Worm (Caenorhabditis elegans) whole organism, L1 larva: Measurements from ENCODE around the gene F41B4.1.

Source experiments
- C04F5.9 ChIP-seq: sonication (generic microtip); optimal IDR thresholded peaks from 2 replicates; lab custom pipeline; 2016; ENCODE audit warnings: missing genetic modification characterization, missing compliant biosample characterization
- C16A3.4 ChIP-seq: fragments of 150-350 bp; optimal IDR thresholded peaks from 2 replicates; lab custom pipeline; 2014; ENCODE audit warnings: missing biosample characterization, missing genetic modification characterization
- aha-1 ChIP-seq: fragments of 150-350 bp; optimal IDR thresholded peaks from 2 replicates; lab custom pipeline; 2014; ENCODE audit warnings: missing biosample characterization, missing genetic modification characterization
- alr-1 ChIP-seq: fragments of 200-800 bp; sonication (Bioruptor generic); optimal IDR thresholded peaks from 2 replicates; lab custom pipeline; 2018; ENCODE audit warnings: borderline replicate concordance, mild to moderate bottlenecking, missing genetic modification characterization, missing compliant biosample characterization
- aly-2 ChIP-seq: fragments of 150-350 bp; optimal IDR thresholded peaks from 2 replicates; lab custom pipeline; 2014; ENCODE audit warnings: missing biosample characterization, missing genetic modification characterization
- ceh-82 ChIP-seq, 3 experiments: fragments of 150-350 bp in 1 of 3; sonication (generic microtip) in 2 of 3; optimal IDR thresholded peaks; 2 replicates each; lab custom pipeline; 2014 to 2017; ENCODE audit warnings: missing biosample characterization in 3 of 3, missing genetic modification characterization in 3 of 3
- ceh-90 ChIP-seq: sonication (generic microtip); optimal IDR thresholded peaks from 2 replicates; lab custom pipeline; 2016; ENCODE audit warnings: missing genetic modification characterization, missing compliant biosample characterization
- dpl-1 ChIP-seq, 3 experiments: fragments of 150-350 bp in 2 of 3; sonication (generic microtip) in 1 of 3; optimal IDR thresholded peaks; 2 replicates each; lab custom pipeline; 2014 to 2017; ENCODE audit warnings: missing biosample characterization in 3 of 3, missing genetic modification characterization in 3 of 3, missing genetic modification reagents in 3 of 3
- efl-1 ChIP-seq, 4 experiments: fragments of 150-350 bp; optimal IDR thresholded peaks in 3 of 4; peaks in 1 of 4; 1 replicate in 1 of 4; 2 replicates in 3 of 4; lab custom pipeline; 2014; ENCODE audit warnings: missing biosample characterization in 2 of 4, missing genetic modification characterization in 2 of 4, missing genetic modification reagents in 2 of 4
- efl-3 ChIP-seq: fragments of 200-800 bp; sonication (Bioruptor generic); optimal IDR thresholded peaks from 2 replicates; lab custom pipeline; 2018; ENCODE audit warnings: mild to moderate bottlenecking, missing genetic modification characterization, missing compliant biosample characterization
- egl-27 ChIP-seq, 2 experiments: fragments of 150-350 bp in 1 of 2; sonication (generic microtip); optimal IDR thresholded peaks; 3 replicates each; lab custom pipeline; 2017 to 2018; ENCODE audit warnings: missing biosample characterization in 2 of 2, missing genetic modification characterization in 2 of 2, missing genetic modification reagents in 2 of 2
- elt-2 ChIP-seq: sonication (generic microtip); optimal IDR thresholded peaks from 2 replicates; lab custom pipeline; 2016; ENCODE audit warnings: missing genetic modification characterization, mild to moderate bottlenecking, inconsistent platforms, missing compliant biosample characterization, missing genetic modification reagents
- fkh-8 ChIP-seq: sonication (generic microtip); optimal IDR thresholded peaks from 2 replicates; lab custom pipeline; 2016; ENCODE audit warnings: mild to moderate bottlenecking, missing genetic modification characterization, missing compliant biosample characterization
- hlh-4 ChIP-seq: sonication (generic microtip); optimal IDR thresholded peaks from 2 replicates; lab custom pipeline; 2016; ENCODE audit warnings: mild to moderate bottlenecking, missing genetic modification characterization, missing compliant biosample characterization
- lin-13 ChIP-seq: fragments of 150-350 bp; optimal IDR thresholded peaks from 2 replicates; lab custom pipeline; 2014; ENCODE audit warnings: missing biosample characterization, missing genetic modification reagents, missing genetic modification characterization
- lin-15B ChIP-seq: fragments of 150-350 bp; sonication (generic microtip); optimal IDR thresholded peaks from 3 replicates; lab custom pipeline; 2014; ENCODE audit warnings: missing biosample characterization, missing genetic modification characterization
- lin-35 ChIP-seq, 2 experiments: fragments of 150-350 bp; optimal IDR thresholded peaks; 2 replicates each; lab custom pipeline; 2014; ENCODE audit warnings: missing biosample characterization in 2 of 2, missing genetic modification characterization in 2 of 2, missing genetic modification reagents in 2 of 2
- lsy-2 ChIP-seq, 2 experiments: fragments of 150-350 bp; optimal IDR thresholded peaks; 2 replicates each; lab custom pipeline; 2014; ENCODE audit warnings: missing biosample characterization in 2 of 2, missing genetic modification characterization in 2 of 2
- mdl-1 ChIP-seq, 2 experiments: fragments of 150-350 bp; optimal IDR thresholded peaks; 2 replicates each; lab custom pipeline; 2014 to 2017; ENCODE audit warnings: missing biosample characterization in 2 of 2, missing genetic modification characterization in 2 of 2, inconsistent platforms in 1 of 2
- mef-2 ChIP-seq: fragments of 150-350 bp; optimal IDR thresholded peaks from 2 replicates; lab custom pipeline; 2014; ENCODE audit warnings: missing biosample characterization, missing genetic modification characterization
- mep-1 ChIP-seq: fragments of 150-350 bp; optimal IDR thresholded peaks from 2 replicates; lab custom pipeline; 2014; ENCODE audit warnings: missing biosample characterization, missing genetic modification characterization
- nhr-11 ChIP-seq: fragments of 150-350 bp; optimal IDR thresholded peaks from 2 replicates; lab custom pipeline; 2014; ENCODE audit warnings: missing biosample characterization, missing genetic modification characterization
- nhr-19 ChIP-seq: fragments of 200-800 bp; sonication (Bioruptor generic); conservative IDR thresholded peaks from 2 replicates; pipeline ENCODE4 v1.3.6; 2022; ENCODE audit warnings: missing genetic modification characterization, missing compliant biosample characterization
- nhr-20 ChIP-seq: sonication (generic microtip); optimal IDR thresholded peaks from 2 replicates; lab custom pipeline; 2016; ENCODE audit warnings: mild to moderate bottlenecking, missing genetic modification characterization, missing compliant biosample characterization
- nhr-237 ChIP-seq: fragments of 150-350 bp; optimal IDR thresholded peaks from 2 replicates; lab custom pipeline; 2014; ENCODE audit warnings: missing biosample characterization, missing genetic modification characterization
- nhr-71 ChIP-seq: sonication (generic microtip); optimal IDR thresholded peaks from 2 replicates; lab custom pipeline; 2016; ENCODE audit warnings: mild to moderate bottlenecking, missing genetic modification characterization, moderate library complexity, missing compliant biosample characterization
- nhr-77 ChIP-seq: fragments of 150-350 bp; optimal IDR thresholded peaks from 2 replicates; lab custom pipeline; 2014; ENCODE audit warnings: missing biosample characterization, missing genetic modification characterization
- nhr-84 ChIP-seq: sonication (generic microtip); optimal IDR thresholded peaks from 2 replicates; lab custom pipeline; 2017; ENCODE audit warnings: missing biosample characterization, missing genetic modification characterization
- nhr-85 ChIP-seq: sonication (generic microtip); peaks from one replicate; lab custom pipeline; 2016; ENCODE audit warnings: missing genetic modification characterization, inconsistent platforms, missing compliant biosample characterization
- nhr-90 ChIP-seq: sonication (generic microtip); optimal IDR thresholded peaks from 2 replicates; lab custom pipeline; 2016; ENCODE audit warnings: mild to moderate bottlenecking, missing genetic modification characterization, missing compliant biosample characterization; ENCODE audit not compliant: poor library complexity
- pag-3 ChIP-seq: sonication (generic microtip); optimal IDR thresholded peaks from 2 replicates; lab custom pipeline; 2017; ENCODE audit warnings: missing genetic modification characterization, mild to moderate bottlenecking, missing compliant biosample characterization, antibody characterized with exemption, borderline replicate concordance; ENCODE audit not compliant: insufficient read depth
- pqm-1 ChIP-seq: sonication (generic microtip); optimal IDR thresholded peaks from 3 replicates; lab custom pipeline; 2017; ENCODE audit warnings: missing biosample characterization, missing genetic modification characterization
- snpc-4 ChIP-seq: fragments of 150-350 bp; optimal IDR thresholded peaks from 2 replicates; lab custom pipeline; 2014; ENCODE audit warnings: missing biosample characterization, missing genetic modification characterization
- sox-4 ChIP-seq: sonication (generic microtip); optimal IDR thresholded peaks from 2 replicates; lab custom pipeline; 2016; ENCODE audit warnings: missing genetic modification characterization, missing compliant biosample characterization
- sup-37 ChIP-seq: fragments of 200-800 bp; sonication (Bioruptor generic); optimal IDR thresholded peaks from 2 replicates; lab custom pipeline; 2018; ENCODE audit warnings: mild to moderate bottlenecking, missing genetic modification characterization, missing compliant biosample characterization
- swsn-7 ChIP-seq: sonication (generic microtip); optimal IDR thresholded peaks from 2 replicates; lab custom pipeline; 2016; ENCODE audit warnings: missing genetic modification characterization, missing compliant biosample characterization
- unc-130 ChIP-seq: fragments of 150-350 bp; optimal IDR thresholded peaks from 2 replicates; lab custom pipeline; 2017; ENCODE audit warnings: missing biosample characterization, missing genetic modification characterization, inconsistent platforms
- unc-30 ChIP-seq: sonication (generic microtip); optimal IDR thresholded peaks from 2 replicates; lab custom pipeline; 2017; ENCODE audit warnings: missing biosample characterization, missing genetic modification characterization
- unc-62 ChIP-seq: fragments of 150-350 bp; optimal IDR thresholded peaks from 2 replicates; lab custom pipeline; 2014; ENCODE audit warnings: missing biosample characterization, missing genetic modification reagents, missing genetic modification characterization
- unc-86 ChIP-seq: sonication (generic microtip); optimal IDR thresholded peaks from 2 replicates; lab custom pipeline; 2016; ENCODE audit warnings: missing genetic modification characterization, missing compliant biosample characterization
- unc-98 ChIP-seq: fragments of 200-800 bp; sonication (Bioruptor generic); IDR thresholded peaks from 2 replicates; pipeline ENCODE4 v1.3.6; 2022; ENCODE audit warnings: missing genetic modification characterization, missing compliant biosample characterization
- vab-15 ChIP-seq: sonication (generic microtip); optimal IDR thresholded peaks from 2 replicates; lab custom pipeline; 2017; ENCODE audit warnings: missing genotype, mild to moderate bottlenecking, missing genetic modification characterization, missing compliant biosample characterization
- xbp-1 ChIP-seq: sonication (generic microtip); optimal IDR thresholded peaks from 2 replicates; lab custom pipeline; 2016; ENCODE audit warnings: missing genetic modification characterization, missing compliant biosample characterization
- ztf-11 ChIP-seq, 2 experiments: sonication (generic microtip); optimal IDR thresholded peaks; 2 replicates each; lab custom pipeline; 2016 to 2017; ENCODE audit warnings: missing genetic modification characterization in 2 of 2, missing biosample characterization in 1 of 2, missing compliant biosample characterization in 1 of 2
- ztf-4 ChIP-seq: fragments of 150-350 bp; optimal IDR thresholded peaks from 2 replicates; lab custom pipeline; 2014; ENCODE audit warnings: missing biosample characterization, missing genetic modification characterization

F41B4.1 gene

DNA sequence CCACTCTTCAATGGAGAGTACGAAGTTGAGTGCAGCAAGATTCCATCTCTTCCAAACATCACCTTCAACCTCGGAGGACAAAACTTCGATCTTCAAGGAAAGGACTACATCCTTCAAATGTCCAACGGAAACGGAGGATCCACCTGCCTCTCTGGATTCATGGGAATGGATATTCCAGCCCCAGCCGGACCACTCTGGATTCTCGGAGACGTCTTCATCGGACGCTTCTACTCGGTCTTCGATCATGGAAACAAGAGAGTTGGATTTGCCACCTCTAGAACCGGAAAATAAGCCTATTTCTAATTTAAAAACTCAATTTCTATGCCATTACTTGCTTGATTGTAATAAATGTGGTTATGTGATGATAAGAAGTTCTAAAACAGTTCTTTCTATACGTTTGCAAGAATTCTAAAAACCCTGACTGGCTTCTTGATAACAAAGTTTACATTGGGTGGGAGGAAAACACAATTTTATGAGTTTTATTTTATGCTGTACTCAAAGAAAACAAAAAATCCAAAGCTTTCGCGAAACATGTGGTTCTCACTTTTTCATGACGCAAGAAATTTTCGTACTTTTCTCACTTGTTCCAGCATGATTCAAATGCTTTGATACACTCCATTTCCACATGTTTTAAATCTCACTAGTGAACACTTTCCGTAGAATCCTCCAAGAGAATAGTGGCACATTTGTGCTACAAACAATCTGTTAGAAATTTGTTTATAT lies 33.2 kb downstream of the F41B4.1 start (continued):
- TF ChIP-seq aly-2 (tag; lab: Kevin White, UChicago), result peak; percentile 49
- no peak for TF ChIP-seq nhr-84
- no peak for TF ChIP-seq nhr-90 (tag; lab: Kevin White, UChicago)
- TF ChIP-seq unc-86 (tag; lab: Kevin White, UChicago), result no peak
- TF ChIP-seq C16A3.4 (tag; lab: Kevin White, UChicago), result no peak
- TF ChIP-seq alr-1, result no peak
- TF ChIP-seq nhr-19 (GFP tag; lab: Robert Waterston, UW), result no peak
- TF ChIP-seq unc-30, result no peak
- TF ChIP-seq pag-3, result no peak
- TF ChIP-seq lin-13 (GFP tag; lab: Kevin White, UChicago), result no peak
- TF ChIP-seq ztf-11 (tag; optimal IDR thresholded peaks at IDR 0.05; lab: Kevin White, UChicago), result no peak
- no peak for TF ChIP-seq fkh-8 (tag; lab: Kevin White, UChicago)
- no peak for TF ChIP-seq unc-62 (GFP tag; lab: Kevin White, UChicago)
- no peak for TF ChIP-seq efl-1 (optimal IDR thresholded peaks at IDR 0.05; lab: Kevin White, UChicago)
- no peak for TF ChIP-seq efl-1 (GFP tag; optimal IDR thresholded peaks at IDR 0.05 in 1 of 2; lab: Kevin White, UChicago)
- no peak for TF ChIP-seq sox-4 (tag; lab: Kevin White, UChicago)
- no peak for TF ChIP-seq nhr-237 (tag; lab: Kevin White, UChicago)
- no peak for TF ChIP-seq vab-15 (tag; lab: Kevin White, UChicago)
- no peak for TF ChIP-seq mep-1 (tag; lab: Kevin White, UChicago)
- TF ChIP-seq elt-2 (tag; lab: Kevin White, UChicago), result peak; percentile 70
- no peak for TF ChIP-seq mdl-1 (tag; optimal IDR thresholded peaks at IDR 0.05; lab: Kevin White, UChicago)
- TF ChIP-seq nhr-85 (tag; lab: Kevin White, UChicago), result no peak
- TF ChIP-seq snpc-4 (tag; lab: Kevin White, UChicago), result no peak
- TF ChIP-seq aha-1 (tag; lab: Kevin White, UChicago), result no peak
- no peak for TF ChIP-seq efl-3 (GFP tag; lab: Kevin White, UChicago)
- no peak for TF ChIP-seq swsn-7 (tag; lab: Kevin White, UChicago)
- no peak for TF ChIP-seq ceh-82 (tag; optimal IDR thresholded peaks at IDR 0.05; lab: Kevin White, UChicago)
- no peak for TF ChIP-seq ztf-4
- TF ChIP-seq sup-37, result no peak
- TF ChIP-seq lin-15B (tag; lab: Kevin White, UChicago), result no peak
- TF ChIP-seq nhr-71, result peak; percentile 27
- TF ChIP-seq egl-27 (tag; optimal IDR thresholded peaks at IDR 0.05; lab: Kevin White, UChicago), result no peak
- TF ChIP-seq unc-98 (GFP tag; lab: Robert Waterston, UW), result no peak
- TF ChIP-seq C04F5.9, result no peak
- no peak for TF ChIP-seq nhr-77 (tag; lab: Kevin White, UChicago)
- no peak for TF ChIP-seq hlh-4 (tag; lab: Kevin White, UChicago)
- TF ChIP-seq lsy-2 (tag; optimal IDR thresholded peaks at IDR 0.05; lab: Kevin White, UChicago), result peak in 1 of 2 experiments; percentile 6
- TF ChIP-seq nhr-11 (tag; lab: Kevin White, UChicago), result no peak
- TF ChIP-seq dpl-1 (GFP tag; optimal IDR thresholded peaks at IDR 0.05; lab: Kevin White, UChicago), result no peak
- TF ChIP-seq, all 84 proteins: peak for 7

ce11 chrX:6790986-6791385 lies 34.7 kb downstream of the F41B4.1 start, which contains the start of gene asp-3:
Gene asp-3, plus strand, starts transcription at chrX:6791064.
- TF ChIP-seq lin-35 (GFP tag; optimal IDR thresholded peaks at IDR 0.05; lab: Kevin White, UChicago) (peak in 1 of 2 experiments; percentile 21), efl-3 (GFP tag; lab: Kevin White, UChicago) (no peak), nhr-20 (tag; lab: Kevin White, UChicago) (no peak), xbp-1 (no peak), pqm-1 (tag; lab: Kevin White, UChicago) (no peak), mef-2 (tag; lab: Kevin White, UChicago) (no peak), unc-130 (tag; lab: Kevin White, UChicago) (no peak), elt-2 (tag; lab: Kevin White, UChicago) (peak; percentile 39), nhr-90 (tag; lab: Kevin White, UChicago) (no peak), mep-1 (tag; lab: Kevin White, UChicago) (no peak), ceh-90 (tag; lab: Kevin White, UChicago) (no peak)
